Worm (Caenorhabditis elegans): ENCODE measurements around the gene pqn-31.
A peak's percentile ranks its signal among the peaks of the same experiment; 100 is the strongest.
"Not testable (repeated sequence)": the region's sequence is repeated elsewhere in the genome, so short reads cannot be mapped to it uniquely, and the experiment has no call there.

The pqn-31 gene

DNA sequence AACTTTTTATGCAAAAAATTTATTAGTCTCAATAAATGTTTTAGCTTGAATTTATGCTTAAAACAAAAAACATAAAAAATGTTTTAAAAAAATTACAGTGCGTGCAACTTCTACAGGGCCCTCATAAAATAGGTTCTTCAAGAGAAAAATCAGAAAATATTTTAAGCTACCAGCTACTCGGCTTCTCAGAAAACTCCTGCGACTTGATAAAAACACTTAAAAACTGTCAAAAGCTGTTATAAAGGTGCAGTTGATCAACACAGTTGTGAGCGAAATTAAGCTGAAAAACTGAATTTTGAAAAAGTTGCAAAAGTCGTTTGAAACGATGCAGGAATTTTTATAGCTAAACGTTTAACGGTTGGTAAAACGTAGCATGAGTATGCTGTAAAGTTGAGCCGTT is 20.6 kb upstream of the pqn-31 start (continued):
- TF ChIP-seq nhr-10 (tag; optimal IDR thresholded peaks at IDR 0.05): no peak
- TF ChIP-seq tra-1 (GFP tag; IDR thresholded peaks at IDR 0.05): no peak
- TF ChIP-seq nhr-76 (tag; optimal IDR thresholded peaks at IDR 0.05): no peak
- TF ChIP-seq lin-39 (tag; optimal IDR thresholded peaks at IDR 0.05): no peak
- peak; percentile 71 for TF ChIP-seq pha-4 (GFP tag; IDR thresholded peaks at IDR 0.05)
- no peak for TF ChIP-seq pha-4 (tag; optimal IDR thresholded peaks at IDR 0.05)
- no peak for TF ChIP-seq aly-2 (tag; optimal IDR thresholded peaks at IDR 0.05)
- TF ChIP-seq skn-1 (tag; optimal IDR thresholded peaks at IDR 0.05): no peak
- TF ChIP-seq snpc-1.2 (GFP tag; IDR thresholded peaks at IDR 0.05): peak; percentile 80
- peak; percentile 36 for TF ChIP-seq sdz-12 (GFP tag; optimal IDR thresholded peaks at IDR 0.05)
- peak; percentile 85; the same call in 1 of the 2 replicates for TF ChIP-seq daf-19 (GFP tag; conservative IDR thresholded peaks at IDR 0.05)
- no peak for TF ChIP-seq D1046.2 (GFP tag; IDR thresholded peaks at IDR 0.05)
- TF ChIP-seq nhr-41 (GFP tag; IDR thresholded peaks at IDR 0.05): peak; percentile 63
- 0 out of 4 replicates have a peak, but pooled peaks of 1 of the 2 experiments have one; percentile 35 for TF ChIP-seq madf-5 (GFP tag; IDR thresholded peaks at IDR 0.05)
- peak; percentile 64 for TF ChIP-seq Y75B8A.6 (GFP tag; IDR thresholded peaks at IDR 0.05)
- no peak for TF ChIP-seq dmd-8 (GFP tag; IDR thresholded peaks at IDR 0.05)
- peak; percentile 56; the same call in 1 of the 2 replicates for TF ChIP-seq egl-43 (GFP tag; IDR thresholded peaks at IDR 0.05)
- TF ChIP-seq ceh-62 (tag; optimal IDR thresholded peaks at IDR 0.05): no peak
- TF ChIP-seq hmg-1.1 (GFP tag; IDR thresholded peaks at IDR 0.05): peak; percentile 67; the same call in 1 of the 2 replicates
- TF ChIP-seq ztf-11 (tag; optimal IDR thresholded peaks at IDR 0.05): no peak
- no peak for TF ChIP-seq pqm-1 (tag; optimal IDR thresholded peaks at IDR 0.05)
- TF ChIP-seq lim-7 (GFP tag; IDR thresholded peaks at IDR 0.05): 0 out of 2 replicates have a peak, but pooled peaks have one; percentile 6
- TF ChIP-seq rbr-2 (tag; optimal IDR thresholded peaks at IDR 0.05): no peak
- no peak for TF ChIP-seq zfp-2 (tag; optimal IDR thresholded peaks at IDR 0.05)
- no peak for TF ChIP-seq jun-1 (tag; optimal IDR thresholded peaks at IDR 0.05)
- TF ChIP-seq tag-97 (GFP tag; IDR thresholded peaks at IDR 0.05): no peak
- TF ChIP-seq nhr-28 (tag; optimal IDR thresholded peaks at IDR 0.05): no peak
- TF ChIP-seq madf-9 (GFP tag; conservative IDR thresholded peaks at IDR 0.05): no peak
- TF ChIP-seq fkh-10 (GFP tag; optimal IDR thresholded peaks at IDR 0.05): no peak
- TF ChIP-seq F44E2.7 (GFP tag; IDR thresholded peaks at IDR 0.05): no peak
- TF ChIP-seq mxl-3 (GFP tag; optimal IDR thresholded peaks at IDR 0.05): no peak
- TF ChIP-seq ceh-28 (tag; optimal IDR thresholded peaks at IDR 0.05): no peak

DNA sequence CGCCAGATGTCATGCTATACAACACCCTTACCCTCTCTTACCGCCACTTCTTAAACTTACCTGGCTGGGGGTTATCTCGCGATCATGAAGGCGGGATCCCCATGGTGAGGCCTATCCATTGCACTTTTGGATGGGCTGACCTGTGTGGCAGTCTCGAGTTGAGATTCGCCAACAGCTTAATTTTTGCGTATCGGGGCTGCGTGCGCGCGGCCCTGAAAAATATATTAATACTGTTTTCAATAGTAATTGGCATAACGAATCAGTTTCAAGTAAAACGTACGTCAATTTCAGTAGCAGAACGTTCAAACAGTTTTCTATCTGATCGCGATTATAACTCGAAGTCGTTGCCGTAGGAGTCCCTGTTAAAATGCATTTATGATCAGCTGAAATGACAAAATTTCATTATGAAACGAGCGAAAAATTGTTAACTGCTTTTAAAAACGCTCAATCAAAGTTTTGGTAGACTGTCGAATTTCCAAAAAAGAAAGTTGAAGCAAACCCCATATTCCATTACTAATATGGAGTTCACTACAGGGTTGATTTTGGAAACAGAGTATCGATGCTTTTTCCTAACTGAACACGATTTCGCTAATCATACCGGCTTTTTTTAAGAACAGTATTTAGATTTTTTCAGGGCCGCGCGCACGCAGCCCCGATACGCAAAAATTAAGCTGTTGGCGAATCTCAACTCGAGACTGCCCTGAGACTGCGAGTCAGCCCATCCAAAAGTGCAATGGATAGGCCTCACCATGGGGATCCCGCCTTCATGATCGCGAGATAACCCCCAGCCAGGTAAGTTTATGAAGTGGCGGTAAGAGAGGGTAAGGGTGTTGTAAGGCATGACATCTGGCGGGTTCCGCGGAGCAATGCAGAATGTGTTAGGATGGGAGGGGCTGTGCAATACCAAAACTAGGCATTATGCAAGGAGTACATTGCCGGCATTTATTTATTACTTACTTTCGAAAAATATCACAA is 18.3 kb upstream of the pqn-31 start:
- peak; percentile 30 for TF ChIP-seq set-16 (GFP tag; IDR thresholded peaks at IDR 0.05)
- peak; percentile 33; the same call in 1 of the 2 replicates for TF ChIP-seq lim-7 (GFP tag; IDR thresholded peaks at IDR 0.05)
- TF ChIP-seq mdt-29 (GFP tag; IDR thresholded peaks at IDR 0.05): peak; percentile 11; the same call in 1 of the 2 replicates
- peak; percentile 66 for TF ChIP-seq snpc-1.2 (GFP tag; IDR thresholded peaks at IDR 0.05)
- TF ChIP-seq ceh-44 (GFP tag; IDR thresholded peaks at IDR 0.05): 0 out of 2 replicates have a peak, but pooled peaks have one; percentile 4
- TF ChIP-seq egl-43 (GFP tag; IDR thresholded peaks at IDR 0.05): peak; percentile 64; the same call in 1 of the 2 replicates
- 0 out of 2 replicates have a peak, but pooled peaks have one; percentile 16 for TF ChIP-seq lin-38 (GFP tag; IDR thresholded peaks at IDR 0.05)
- TF ChIP-seq zfp-3 (GFP tag; conservative IDR thresholded peaks at IDR 0.05): peak; percentile 82
- peak; percentile 31; the same call in 1 of the 2 replicates for TF ChIP-seq ctbp-1 (GFP tag; IDR thresholded peaks at IDR 0.05)
- TF ChIP-seq tra-1 (GFP tag; IDR thresholded peaks at IDR 0.05): 0 out of 2 replicates have a peak, but pooled peaks have one; percentile 11
- TF ChIP-seq unc-62 (GFP tag; optimal IDR thresholded peaks at IDR 0.05 in 1 of 2): peak in 1 of 2 experiments; percentile 49
- not testable (repeated sequence) for TF ChIP-seq unc-62 (tag; optimal IDR thresholded peaks at IDR 0.05)
- 0 out of 2 replicates have a peak, but pooled peaks have one; percentile 51 for TF ChIP-seq daf-19 (GFP tag; conservative IDR thresholded peaks at IDR 0.05)
- TF ChIP-seq mes-2 (tag; optimal IDR thresholded peaks at IDR 0.05; ENCODE audit: poor library complexity, severe bottlenecking): peak; percentile 15

Measured in whole organism, L4 larva.